Fruit fly (Drosophila melanogaster): ENCODE data around the gene knk.

Gene knk

dm6 chr3R:10109212-10109880 lies 16.1 kb downstream of the knk start (continued):
- TF ChIP-seq dysf (GFP tag; IDR thresholded peaks at IDR 0.05), result 0 out of 3 replicates have a peak, but pooled peaks have one; percentile 14
- 0 out of 2 replicates have a peak, but pooled peaks have one; percentile 17 for TF ChIP-seq ara (GFP tag; IDR thresholded peaks at IDR 0.05)
- peak; percentile 84 for TF ChIP-seq vvl (GFP tag; IDR thresholded peaks at IDR 0.05)
- TF ChIP-seq cg (GFP tag; optimal IDR thresholded peaks at IDR 0.05), result peak; percentile 97
- no peak; the same call in 1 of the 2 replicates for TF ChIP-seq seq (GFP tag; IDR thresholded peaks at IDR 0.05)
- peak; percentile 97 to 98 for TF ChIP-seq Trl (optimal IDR thresholded peaks at IDR 0.05)
- TF ChIP-seq Trl (GFP tag; optimal IDR thresholded peaks at IDR 0.05), result peak; percentile 2
- no peak for TF ChIP-seq Dref (GFP tag; IDR thresholded peaks at IDR 0.05)
- peak; percentile 98 for TF ChIP-seq CG17385 (GFP tag; optimal IDR thresholded peaks at IDR 0.05)
- no peak for TF ChIP-seq CG32767 (GFP tag; IDR thresholded peaks at IDR 0.05)
- peak; percentile 46 for TF ChIP-seq pros (GFP tag; optimal IDR thresholded peaks at IDR 0.05)
- 0 out of 2 replicates have a peak, but pooled peaks have one; percentile 20 for TF ChIP-seq CG14014 (GFP tag; IDR thresholded peaks at IDR 0.05)
- peak; percentile 60 for TF ChIP-seq CG13287 (GFP tag; IDR thresholded peaks at IDR 0.05; ENCODE audit: partially characterized antibody)
- TF ChIP-seq emc (GFP tag; optimal IDR thresholded peaks at IDR 0.05), result no peak
- no peak for TF ChIP-seq CG33213 (GFP tag; optimal IDR thresholded peaks at IDR 0.05)
- peak; percentile 56; the same call in 1 of the 2 replicates for TF ChIP-seq onecut (GFP tag; IDR thresholded peaks at IDR 0.05)
- TF ChIP-seq NfI (GFP tag; optimal IDR thresholded peaks at IDR 0.05), result peak; percentile 19
- TF ChIP-seq CG1832 (GFP tag; optimal IDR thresholded peaks at IDR 0.05), result peak; percentile 39
- no peak for TF ChIP-seq PHDP (tag; optimal IDR thresholded peaks at IDR 0.05)
- no peak for TF ChIP-seq prd (optimal IDR thresholded peaks at IDR 0.05)
- 0 out of 3 replicates have a peak, but pooled peaks have one; percentile 16 for TF ChIP-seq prd (GFP tag; IDR thresholded peaks at IDR 0.05)
- TF ChIP-seq MTF-1 (GFP tag; optimal IDR thresholded peaks at IDR 0.05; ENCODE audit: borderline replicate concordance), result no peak
- TF ChIP-seq CG17361 (GFP tag; IDR thresholded peaks at IDR 0.05), result no peak
- TF ChIP-seq CG4360 (GFP tag; IDR thresholded peaks at IDR 0.05), result no peak; the same call in 1 of the 2 replicates
- no peak for TF ChIP-seq grau (tag; optimal IDR thresholded peaks at IDR 0.05)
- no peak for TF ChIP-seq CG3995 (GFP tag; optimal IDR thresholded peaks at IDR 0.05)
- no peak for TF ChIP-seq Bteb2 (GFP tag; optimal IDR thresholded peaks at IDR 0.05)
- TF ChIP-seq Pdp1 (GFP tag; optimal IDR thresholded peaks at IDR 0.05), result peak in 1 of 2 experiments; percentile 43
- TF ChIP-seq Gug (GFP tag; IDR thresholded peaks at IDR 0.05), result no peak
- no peak for TF ChIP-seq HHEX (GFP tag; optimal IDR thresholded peaks at IDR 0.05)
- TF ChIP-seq dm (GFP tag; optimal IDR thresholded peaks at IDR 0.05), result peak; percentile 10
- 0 out of 2 replicates have a peak, but pooled peaks have one; percentile 21 for TF ChIP-seq CG9932 (GFP tag; IDR thresholded peaks at IDR 0.05)
- no peak for TF ChIP-seq ato (GFP tag; IDR thresholded peaks at IDR 0.05; ENCODE audit: partially characterized antibody)
- TF ChIP-seq CG10543 (GFP tag; optimal IDR thresholded peaks at IDR 0.05), result peak; percentile 19
- no peak for TF ChIP-seq CG8290 (GFP tag; optimal IDR thresholded peaks at IDR 0.05)
- TF ChIP-seq CG8290 (tag; optimal IDR thresholded peaks at IDR 0.05), result peak in 1 of 2 experiments; percentile 1
- TF ChIP-seq CG12769 (tag; optimal IDR thresholded peaks at IDR 0.05), result no peak
- no peak for TF ChIP-seq hbn (GFP tag; IDR thresholded peaks at IDR 0.05; ENCODE audit: partially characterized antibody)
- TF ChIP-seq Hr39 (optimal IDR thresholded peaks at IDR 0.05), result no peak
- peak; percentile 45 for TF ChIP-seq kah (GFP tag; optimal IDR thresholded peaks at IDR 0.05)
- TF ChIP-seq psq (GFP tag; optimal IDR thresholded peaks at IDR 0.05), result no peak
- no peak for TF ChIP-seq Asciz (GFP tag; optimal IDR thresholded peaks at IDR 0.05)
- peak; percentile 53 for TF ChIP-seq CG8478 (optimal IDR thresholded peaks at IDR 0.05)
- no peak for TF ChIP-seq CG31365 (tag; optimal IDR thresholded peaks at IDR 0.05)
- no peak for TF ChIP-seq Nf-YA (GFP tag; IDR thresholded peaks at IDR 0.05)
- TF ChIP-seq Ptx1 (GFP tag; IDR thresholded peaks at IDR 0.05), result peak; percentile 16; the same call in 1 of the 2 replicates
- peak; percentile 23; the same call in 1 of the 2 replicates for TF ChIP-seq CG31441 (GFP tag; IDR thresholded peaks at IDR 0.05)
- peak; percentile 71 for TF ChIP-seq Blimp-1 (GFP tag; optimal IDR thresholded peaks at IDR 0.05)
- TF ChIP-seq luna (GFP tag; optimal IDR thresholded peaks at IDR 0.05), result no peak
- TF ChIP-seq HLHmδ (GFP tag; optimal IDR thresholded peaks at IDR 0.05), result peak; percentile 0

All from whole organism, embryonic.